Worm (Caenorhabditis elegans) whole organism, L4 larva: ENCODE data around the gene C45G7.13.

Source experiments
- F37D6.2 ChIP-seq: sonication (generic microtip); optimal IDR thresholded peaks from 2 replicates; lab custom pipeline; 2016; ENCODE audit warnings: mild to moderate bottlenecking, missing genetic modification characterization, missing compliant biosample characterization
- F49E8.2 ChIP-seq: sonication (generic microtip); optimal IDR thresholded peaks from 2 replicates; lab custom pipeline; 2016; ENCODE audit warnings: missing compliant biosample characterization, mild to moderate bottlenecking, missing genetic modification characterization, borderline replicate concordance
- R02D3.7 ChIP-seq: fragments of 150-350 bp; sonication (generic microtip); optimal IDR thresholded peaks from 3 replicates; lab custom pipeline; 2014; ENCODE audit warnings: missing biosample characterization, missing genetic modification characterization
- Y105C5A.15 ChIP-seq: fragments of 200-800 bp; sonication (Bioruptor generic); IDR thresholded peaks from 2 replicates; pipeline ENCODE4 v1.3.6; 2022; ENCODE audit warnings: missing genetic modification characterization, missing compliant biosample characterization
- Y75B8A.6 ChIP-seq: fragments of 200-800 bp; sonication (Bioruptor generic); IDR thresholded peaks from 2 replicates; pipeline ENCODE4 v1.3.6; 2022; ENCODE audit warnings: missing genetic modification reagents, missing genetic modification characterization, missing compliant biosample characterization
- aha-1 ChIP-seq: fragments of 150-350 bp; peaks from one replicate; lab custom pipeline; 2014; ENCODE audit warnings: missing biosample characterization, missing genetic modification characterization
- arid-1 ChIP-seq: fragments of 200-800 bp; sonication (Bioruptor generic); conservative IDR thresholded peaks from 2 replicates; pipeline ENCODE4 v1.3.6; 2022; ENCODE audit warnings: missing genetic modification reagents, missing genetic modification characterization, missing compliant biosample characterization
- attf-4 ChIP-seq: sonication (generic microtip); optimal IDR thresholded peaks from 3 replicates; lab custom pipeline; 2017; ENCODE audit warnings: missing biosample characterization, missing genetic modification characterization
- ceh-20 ChIP-seq: fragments of 200-800 bp; sonication (Bioruptor generic); IDR thresholded peaks from 2 replicates; pipeline ENCODE4 v1.3.6; 2022; ENCODE audit warnings: missing genetic modification reagents, missing genetic modification characterization, missing compliant biosample characterization
- ceh-44 ChIP-seq: fragments of 200-800 bp; sonication (Bioruptor generic); IDR thresholded peaks from 2 replicates; pipeline ENCODE4 v1.3.6; 2022; ENCODE audit warnings: missing genetic modification reagents, missing genetic modification characterization, missing compliant biosample characterization
- ceh-62 ChIP-seq: sonication (generic microtip); optimal IDR thresholded peaks from 2 replicates; lab custom pipeline; 2017; ENCODE audit warnings: missing biosample characterization, missing genetic modification characterization
- ceh-82 ChIP-seq: sonication (generic microtip); optimal IDR thresholded peaks from 2 replicates; lab custom pipeline; 2017; ENCODE audit warnings: missing biosample characterization, missing genetic modification characterization
- ces-1 ChIP-seq: fragments of 150-350 bp; sonication (generic microtip); optimal IDR thresholded peaks from 4 replicates; lab custom pipeline; 2014; ENCODE audit warnings: missing biosample characterization, missing genetic modification reagents, missing genetic modification characterization
- daf-12 ChIP-seq: fragments of 150-350 bp; optimal IDR thresholded peaks from 2 replicates; lab custom pipeline; 2014; ENCODE audit warnings: missing biosample characterization, missing genetic modification reagents, missing genetic modification characterization
- daf-19 ChIP-seq: fragments of 200-800 bp; sonication (Bioruptor generic); conservative IDR thresholded peaks from 2 replicates; pipeline ENCODE4 v1.3.6; 2022; ENCODE audit warnings: missing genetic modification characterization, missing compliant biosample characterization
- dmd-9 ChIP-seq: fragments of 200-800 bp; sonication (Bioruptor generic); IDR thresholded peaks from 2 replicates; pipeline ENCODE4 v1.3.6; 2022; ENCODE audit warnings: missing genetic modification reagents, missing genetic modification characterization, missing compliant biosample characterization
- fkh-10 ChIP-seq: fragments of 150-350 bp; optimal IDR thresholded peaks from 2 replicates; lab custom pipeline; 2014; ENCODE audit warnings: missing biosample characterization, missing genetic modification reagents, missing genetic modification characterization
- fos-1 ChIP-seq: fragments of 150-350 bp; optimal IDR thresholded peaks from 2 replicates; lab custom pipeline; 2014; ENCODE audit warnings: missing biosample characterization, missing genetic modification characterization
- hlh-11 ChIP-seq: fragments of 200-800 bp; sonication (Bioruptor generic); optimal IDR thresholded peaks from 2 replicates; lab custom pipeline; 2018; ENCODE audit warnings: mild to moderate bottlenecking, missing genetic modification characterization, missing compliant biosample characterization
- mxl-3 ChIP-seq: fragments of 200-800 bp; sonication (Bioruptor generic); optimal IDR thresholded peaks from 2 replicates; lab custom pipeline; 2018; ENCODE audit warnings: mild to moderate bottlenecking, missing genetic modification characterization, missing compliant biosample characterization
- nhr-25 ChIP-seq: sonication (generic microtip); optimal IDR thresholded peaks from 2 replicates; lab custom pipeline; 2017; ENCODE audit warnings: missing genetic modification characterization, mild to moderate bottlenecking, missing compliant biosample characterization, antibody characterized with exemption, moderate library complexity, borderline replicate concordance; ENCODE audit not compliant: insufficient read depth
- nhr-28 ChIP-seq: fragments of 150-350 bp; optimal IDR thresholded peaks from 2 replicates; lab custom pipeline; 2014; ENCODE audit warnings: missing biosample characterization, missing genetic modification characterization
- nhr-41 ChIP-seq: fragments of 200-800 bp; sonication (Bioruptor generic); IDR thresholded peaks from 2 replicates; pipeline ENCODE4 v1.3.6; 2022; ENCODE audit warnings: missing genetic modification reagents, missing genetic modification characterization, missing compliant biosample characterization
- nhr-48 ChIP-seq: sonication (generic microtip); optimal IDR thresholded peaks from 2 replicates; lab custom pipeline; 2016; ENCODE audit warnings: mild to moderate bottlenecking, missing genetic modification characterization, missing compliant biosample characterization
- nhr-6 ChIP-seq: fragments of 150-350 bp; optimal IDR thresholded peaks from 2 replicates; lab custom pipeline; 2014; ENCODE audit warnings: missing biosample characterization, missing genetic modification characterization
- nhr-76 ChIP-seq: fragments of 150-350 bp; optimal IDR thresholded peaks from 2 replicates; lab custom pipeline; 2014; ENCODE audit warnings: missing biosample characterization, missing genetic modification characterization
- pha-4 ChIP-seq, 2 experiments: fragments of 150-350 bp in 1 of 2; fragments of 200-800 bp in 1 of 2; sonication (Bioruptor generic) in 1 of 2; IDR thresholded peaks in 1 of 2; optimal IDR thresholded peaks in 1 of 2; 2 replicates each; pipeline versions ENCODE4 v1.3.6 to Lab custom; 2014 to 2022; ENCODE audit warnings: missing genetic modification characterization in 2 of 2, missing genetic modification reagents in 2 of 2, missing biosample characterization in 1 of 2, missing compliant biosample characterization in 1 of 2
- pqm-1 ChIP-seq: sonication (generic microtip); optimal IDR thresholded peaks from 2 replicates; lab custom pipeline; 2017; ENCODE audit warnings: missing biosample characterization, missing genetic modification characterization
- rbr-2 ChIP-seq: sonication (generic microtip); optimal IDR thresholded peaks from 2 replicates; lab custom pipeline; 2016; ENCODE audit warnings: missing genotype, missing genetic modification characterization, missing compliant biosample characterization
- sdz-12 ChIP-seq: fragments of 200-800 bp; sonication (Bioruptor generic); optimal IDR thresholded peaks from 2 replicates; lab custom pipeline; 2018; ENCODE audit warnings: mild to moderate bottlenecking, missing genetic modification characterization, missing compliant biosample characterization
- set-16 ChIP-seq: fragments of 200-800 bp; sonication (Bioruptor generic); IDR thresholded peaks from 2 replicates; pipeline ENCODE4 v1.3.6; 2022; ENCODE audit warnings: missing genetic modification reagents, missing genetic modification characterization, missing compliant biosample characterization
- skn-1 ChIP-seq: fragments of 150-350 bp; optimal IDR thresholded peaks from 2 replicates; lab custom pipeline; 2014; ENCODE audit warnings: missing biosample characterization, missing genetic modification characterization
- tag-97 ChIP-seq: fragments of 200-800 bp; sonication (Bioruptor generic); IDR thresholded peaks from 2 replicates; pipeline ENCODE4 v1.3.6; 2022; ENCODE audit warnings: missing genetic modification characterization, missing compliant biosample characterization
- unc-130 ChIP-seq: sonication (generic microtip); optimal IDR thresholded peaks from 2 replicates; lab custom pipeline; 2016; ENCODE audit warnings: missing genetic modification reagents, missing genetic modification characterization, missing compliant biosample characterization
- zag-1 ChIP-seq: fragments of 150-350 bp; optimal IDR thresholded peaks from 2 replicates; lab custom pipeline; 2014; ENCODE audit warnings: missing biosample characterization, missing genetic modification characterization
- zip-11 ChIP-seq: fragments of 200-800 bp; sonication (Bioruptor generic); IDR thresholded peaks from 2 replicates; pipeline ENCODE4 v1.3.6; 2022; ENCODE audit warnings: missing genetic modification characterization, missing compliant biosample characterization

Gene C45G7.13

ce11 chrIV:2464156-2464555 is 13.0 kb upstream of the C45G7.13 start, which contains the start of gene ilys-3 (continued):
- TF ChIP-seq daf-12 (no peak), ceh-44 (GFP tag; lab: Robert Waterston, UW) (no peak), sdz-12 (GFP tag; lab: Kevin White, UChicago) (no peak)

DNA sequence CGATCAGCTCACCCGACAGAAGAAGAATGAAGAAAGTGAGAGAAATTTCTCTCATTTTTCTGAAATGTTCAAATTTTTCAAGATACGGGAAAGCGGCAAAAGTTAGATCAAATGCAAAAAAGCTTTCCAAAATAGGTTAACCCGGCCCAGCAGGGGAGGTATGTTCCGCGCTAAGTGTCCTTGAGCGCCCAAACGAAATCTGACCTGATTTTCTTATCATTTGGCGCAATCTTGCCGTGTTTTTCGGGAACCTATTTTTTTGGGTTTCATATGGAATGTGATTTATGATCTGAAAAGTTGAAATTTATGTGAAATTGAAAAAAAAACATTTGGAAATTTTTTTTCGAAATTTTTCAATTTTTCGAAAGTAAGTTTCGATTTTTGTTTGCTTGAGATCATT is 12.2 kb upstream of the C45G7.13 start, which contains the start of gene cdh-10:
Gene cdh-10 (minus strand): TSS at position 59 of the 400 bp plus-strand sequence.
- TF ChIP-seq mxl-3 (GFP tag; lab: Kevin White, UChicago) = no peak
- no peak for TF ChIP-seq set-16 (GFP tag; lab: Robert Waterston, UW)
- TF ChIP-seq ceh-20 (GFP tag; lab: Robert Waterston, UW) = no peak
- no peak for TF ChIP-seq daf-19 (GFP tag; lab: Robert Waterston, UW)
- no peak for TF ChIP-seq arid-1
- TF ChIP-seq F49E8.2 (tag; lab: Kevin White, UChicago) = no peak
- no peak for TF ChIP-seq nhr-28 (tag; lab: Kevin White, UChicago)
- TF ChIP-seq attf-4 (tag; lab: Kevin White, UChicago) = no peak
- no peak for TF ChIP-seq nhr-6 (tag; lab: Kevin White, UChicago)
- no peak for TF ChIP-seq nhr-41 (GFP tag; lab: Robert Waterston, UW)
- TF ChIP-seq tag-97 (GFP tag; lab: Robert Waterston, UW) = no peak
- TF ChIP-seq F37D6.2 = no peak
- TF ChIP-seq ces-1 = no peak
- TF ChIP-seq Y75B8A.6 = no peak
- no peak for TF ChIP-seq fos-1 (tag; lab: Kevin White, UChicago)
- TF ChIP-seq zag-1 = no peak

- TF ChIP-seq ceh-82 (tag; lab: Kevin White, UChicago) (no peak), hlh-11 (no peak), dmd-9 (GFP tag; lab: Robert Waterston, UW) (no peak), fkh-10 (GFP tag; lab: Kevin White, UChicago) (no peak), set-16 (GFP tag; lab: Robert Waterston, UW) (no peak), nhr-48 (no peak), Y105C5A.15 (GFP tag; lab: Robert Waterston, UW) (no peak), skn-1 (tag; lab: Kevin White, UChicago) (no peak), unc-130 (GFP tag; lab: Kevin White, UChicago) (no peak), pqm-1 (tag; lab: Kevin White, UChicago) (no peak), rbr-2 (tag; lab: Kevin White, UChicago) (no peak), ceh-62 (no peak), R02D3.7 (no peak), nhr-76 (no peak)
Measured at ce11 chrIV:2461396-2461795, 10.3 kb upstream of the C45G7.13 start.

- TF ChIP-seq zip-11 (GFP tag; lab: Robert Waterston, UW) (no peak), nhr-25 (tag; lab: Kevin White, UChicago) (no peak)
Measured at ce11 chrIV:2455128-2455527, 4.0 kb upstream of the C45G7.13 start.

- peak; percentile 91 for TF ChIP-seq aha-1 (tag; lab: Kevin White, UChicago)
- TF ChIP-seq pha-4 (GFP tag; IDR thresholded peaks at IDR 0.05; lab: Robert Waterston, UW) = no peak
- no peak for TF ChIP-seq pha-4 (tag; optimal IDR thresholded peaks at IDR 0.05; lab: Kevin White, UChicago)
Measured at ce11 chrIV:2451655-2452054, 522 bp upstream of the C45G7.13 start.
